Fruit fly (Drosophila melanogaster): ENCODE results near the gene CG15506.

Gene CG15506

DNA sequence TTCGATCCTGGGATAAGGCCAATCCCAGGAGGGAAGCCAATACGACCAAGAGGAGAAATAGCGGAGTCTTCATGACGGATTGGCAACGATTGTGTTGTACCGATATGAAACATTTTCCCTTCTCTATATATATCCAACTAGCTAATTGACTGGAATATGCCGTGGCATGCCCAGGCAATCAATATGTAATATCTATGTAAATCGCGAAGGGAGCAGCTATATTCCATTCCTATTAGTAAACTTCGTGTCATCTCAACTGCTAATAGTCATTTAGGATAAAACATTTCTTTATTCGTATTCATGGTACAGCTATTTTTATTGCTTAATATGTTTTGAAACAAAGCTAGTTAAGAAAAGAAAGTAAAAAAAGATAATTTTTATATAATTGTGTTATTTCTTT, 3.2 kb upstream of the CG15506 start, which contains the start of gene Dup99B:
Gene Dup99B (minus strand): TSS at position 101 of the 400 bp plus-strand sequence.
- TF ChIP-seq Pif1B (GFP tag; optimal IDR thresholded peaks at IDR 0.05) (no peak), Pif1A (GFP tag; optimal IDR thresholded peaks at IDR 0.05) (no peak), CG13204 (GFP tag; optimal IDR thresholded peaks at IDR 0.05) (no peak), CG8301 (tag; optimal IDR thresholded peaks at IDR 0.05) (no peak), CG12605 (GFP tag; IDR thresholded peaks at IDR 0.05) (no peak), CG10348 (GFP tag; IDR thresholded peaks at IDR 0.05) (no peak), D1 (tag; optimal IDR thresholded peaks at IDR 0.05) (no peak), Ets98B (GFP tag; IDR thresholded peaks at IDR 0.05) (no peak), Snoo (tag; optimal IDR thresholded peaks at IDR 0.05) (no peak), CG9948 (tag; optimal IDR thresholded peaks at IDR 0.05) (no peak), gl (tag; optimal IDR thresholded peaks at IDR 0.05) (no peak), fd96Ca (GFP tag; IDR thresholded peaks at IDR 0.05) (no peak), EcR (GFP tag; optimal IDR thresholded peaks at IDR 0.05) (no peak), rn (GFP tag; IDR thresholded peaks at IDR 0.05) (no peak), CG34367 (tag; optimal IDR thresholded peaks at IDR 0.05) (no peak), CG14655 (GFP tag; optimal IDR thresholded peaks at IDR 0.05) (no peak)

DNA sequence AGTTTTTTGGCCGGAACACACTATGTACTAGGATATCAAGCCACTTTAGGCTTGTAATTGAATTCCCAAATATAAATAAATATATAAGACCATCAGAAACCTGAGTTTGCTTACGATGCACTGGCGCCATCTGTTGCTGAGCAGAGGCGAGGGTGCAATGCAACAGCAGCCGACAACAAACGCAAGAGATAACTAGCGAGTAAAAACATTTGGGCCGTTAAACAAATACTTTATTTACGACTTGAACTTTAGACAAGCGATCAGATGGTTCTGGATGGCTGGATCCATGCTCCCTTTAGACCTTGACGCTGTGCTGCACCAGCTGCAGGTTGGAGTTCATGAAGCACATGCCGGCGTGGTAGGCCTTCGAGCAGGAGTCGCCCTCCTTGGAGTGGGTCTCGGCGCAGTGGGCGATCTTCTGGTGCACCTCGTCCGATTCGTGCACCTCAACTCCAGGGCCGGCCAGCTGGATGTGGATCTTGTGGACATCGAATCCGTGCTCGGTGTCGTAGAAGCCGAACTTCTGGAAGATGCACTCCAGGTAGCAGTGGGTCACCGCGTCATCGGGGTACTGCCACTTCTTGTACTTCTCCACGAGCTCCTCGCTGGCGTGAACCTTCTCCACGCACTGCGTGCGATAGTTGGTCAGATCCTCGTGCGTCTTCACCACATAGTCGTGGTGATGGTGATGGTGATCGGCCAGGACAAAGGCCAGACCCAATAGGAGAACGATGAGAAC, 2.3 kb upstream of the CG15506 start:
- TF ChIP-seq CG34367 (tag; optimal IDR thresholded peaks at IDR 0.05) (no peak), fd96Ca (GFP tag; IDR thresholded peaks at IDR 0.05) (no peak), CG8301 (tag; optimal IDR thresholded peaks at IDR 0.05) (no peak), CG4496 (GFP tag; IDR thresholded peaks at IDR 0.05) (no peak), Pif1A (GFP tag; optimal IDR thresholded peaks at IDR 0.05) (no peak), Ets98B (GFP tag; IDR thresholded peaks at IDR 0.05) (no peak), CG14655 (GFP tag; optimal IDR thresholded peaks at IDR 0.05) (no peak), Snoo (tag; optimal IDR thresholded peaks at IDR 0.05) (no peak), CG8159 (tag; optimal IDR thresholded peaks at IDR 0.05) (no peak), rn (GFP tag; IDR thresholded peaks at IDR 0.05) (no peak), D1 (tag; optimal IDR thresholded peaks at IDR 0.05) (no peak), CG17806 (tag; optimal IDR thresholded peaks at IDR 0.05) (no peak), CG10348 (GFP tag; IDR thresholded peaks at IDR 0.05) (no peak), Pif1B (GFP tag; optimal IDR thresholded peaks at IDR 0.05) (no peak), CG32121 (GFP tag; IDR thresholded peaks at IDR 0.05) (no peak), CG15710 (tag; optimal IDR thresholded peaks at IDR 0.05) (no peak), CG13204 (GFP tag; optimal IDR thresholded peaks at IDR 0.05) (no peak), EcR (GFP tag; optimal IDR thresholded peaks at IDR 0.05) (no peak), CG12605 (GFP tag; IDR thresholded peaks at IDR 0.05) (no peak)

DNA sequence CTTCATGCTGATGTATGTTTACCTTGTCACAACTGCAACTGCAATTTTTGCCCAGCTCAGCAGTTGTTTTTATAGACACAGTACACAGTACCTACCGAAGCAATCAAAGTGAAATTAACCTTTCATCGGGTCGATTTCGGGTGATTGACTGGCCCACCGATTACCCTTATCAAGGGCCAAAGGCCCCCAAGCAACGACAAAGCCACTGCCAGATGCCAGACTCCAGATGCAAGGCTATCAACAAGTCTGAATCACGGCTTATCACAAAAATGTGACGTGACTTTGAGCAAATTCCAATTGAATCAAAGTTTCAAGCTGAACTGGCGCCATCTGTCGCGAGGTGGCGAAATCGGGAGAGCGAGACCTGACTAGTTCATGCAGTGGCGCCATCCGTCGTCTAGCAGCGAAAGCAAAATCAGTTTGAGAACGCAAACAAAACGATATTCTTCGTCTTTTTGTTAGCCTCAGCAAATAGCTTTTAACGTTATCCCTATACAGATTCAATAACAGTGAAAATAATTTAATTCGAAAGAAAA, 1.6 kb upstream of the CG15506 start, which contains the start of gene Obp99b:
Gene Obp99b (minus strand): TSS at position 115 of the 536 bp plus-strand sequence.
- TF ChIP-seq Snoo (tag; optimal IDR thresholded peaks at IDR 0.05) (peak; percentile 63), fd96Ca (GFP tag; IDR thresholded peaks at IDR 0.05) (peak; percentile 75; the same call in 2 of the 3 replicates), CG8301 (tag; optimal IDR thresholded peaks at IDR 0.05) (peak; percentile 64), CG12605 (GFP tag; IDR thresholded peaks at IDR 0.05) (peak; percentile 53; the same call in 1 of the 2 replicates), CG4496 (GFP tag; IDR thresholded peaks at IDR 0.05) (peak; percentile 84), CG34367 (tag; optimal IDR thresholded peaks at IDR 0.05) (peak; percentile 71), Ets98B (GFP tag; IDR thresholded peaks at IDR 0.05) (peak; percentile 69; the same call in 1 of the 2 replicates), CG17806 (tag; optimal IDR thresholded peaks at IDR 0.05) (peak; percentile 42), CG14655 (GFP tag; optimal IDR thresholded peaks at IDR 0.05) (peak; percentile 78), Pif1B (GFP tag; optimal IDR thresholded peaks at IDR 0.05) (peak; percentile 24), CG10348 (GFP tag; IDR thresholded peaks at IDR 0.05) (no peak), CG13204 (GFP tag; optimal IDR thresholded peaks at IDR 0.05) (peak; percentile 58), rn (GFP tag; IDR thresholded peaks at IDR 0.05) (0 out of 2 replicates have a peak, but pooled peaks have one; percentile 11), CG8159 (tag; optimal IDR thresholded peaks at IDR 0.05) (peak; percentile 48), Pif1A (GFP tag; optimal IDR thresholded peaks at IDR 0.05) (peak; percentile 69), CG32121 (GFP tag; IDR thresholded peaks at IDR 0.05) (peak; percentile 63; the same call in 1 of the 2 replicates), CG9948 (tag; optimal IDR thresholded peaks at IDR 0.05) (peak; percentile 29), gl (tag; optimal IDR thresholded peaks at IDR 0.05) (peak; percentile 74), EcR (GFP tag; optimal IDR thresholded peaks at IDR 0.05) (peak; percentile 52), CG15710 (tag; optimal IDR thresholded peaks at IDR 0.05) (peak; percentile 36), D1 (tag; optimal IDR thresholded peaks at IDR 0.05) (no peak)

DNA sequence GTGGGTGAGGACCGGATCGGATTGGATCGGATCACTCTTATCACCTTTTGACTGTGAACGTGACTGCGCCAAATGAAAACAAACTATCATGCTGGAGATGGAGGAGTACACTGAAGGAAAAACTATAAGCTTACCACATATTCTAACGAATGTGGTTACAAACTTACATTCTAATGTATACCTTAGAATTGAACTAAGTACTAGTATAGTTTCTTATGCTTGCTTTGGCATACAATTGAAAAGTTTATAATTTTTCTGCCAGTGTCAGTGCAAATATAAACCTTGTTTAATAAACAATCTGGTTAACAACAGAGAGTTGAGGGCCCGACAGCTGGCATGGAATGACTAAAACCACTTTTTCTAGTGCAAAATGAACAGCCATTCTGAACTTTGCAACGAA, 944 bp upstream of the CG15506 start:
- no peak for TF ChIP-seq CG13204 (GFP tag; optimal IDR thresholded peaks at IDR 0.05)
- TF ChIP-seq CG14655 (GFP tag; optimal IDR thresholded peaks at IDR 0.05), result peak; percentile 25
- TF ChIP-seq CG12605 (GFP tag; IDR thresholded peaks at IDR 0.05), result peak; percentile 44; the same call in 1 of the 2 replicates
- TF ChIP-seq rn (GFP tag; IDR thresholded peaks at IDR 0.05), result no peak
- no peak for TF ChIP-seq Pif1B (GFP tag; optimal IDR thresholded peaks at IDR 0.05)
- TF ChIP-seq Snoo (tag; optimal IDR thresholded peaks at IDR 0.05), result no peak
- peak; percentile 13 for TF ChIP-seq CG17806 (tag; optimal IDR thresholded peaks at IDR 0.05)
- no peak for TF ChIP-seq fd96Ca (GFP tag; IDR thresholded peaks at IDR 0.05)
- TF ChIP-seq CG15710 (tag; optimal IDR thresholded peaks at IDR 0.05), result peak; percentile 7
- peak; percentile 76 for TF ChIP-seq CG4496 (GFP tag; IDR thresholded peaks at IDR 0.05)
- TF ChIP-seq CG10348 (GFP tag; IDR thresholded peaks at IDR 0.05), result 0 out of 2 replicates have a peak, but pooled peaks have one; percentile 15
- TF ChIP-seq CG8301 (tag; optimal IDR thresholded peaks at IDR 0.05), result peak; percentile 43
- TF ChIP-seq Ets98B (GFP tag; IDR thresholded peaks at IDR 0.05), result peak; percentile 54
- no peak for TF ChIP-seq CG9948 (tag; optimal IDR thresholded peaks at IDR 0.05)
- TF ChIP-seq EcR (GFP tag; optimal IDR thresholded peaks at IDR 0.05), result no peak
- peak; percentile 18 for TF ChIP-seq CG8159 (tag; optimal IDR thresholded peaks at IDR 0.05)
- TF ChIP-seq gl (tag; optimal IDR thresholded peaks at IDR 0.05), result no peak
- no peak for TF ChIP-seq CG34367 (tag; optimal IDR thresholded peaks at IDR 0.05)
- peak; percentile 8 for TF ChIP-seq Pif1A (GFP tag; optimal IDR thresholded peaks at IDR 0.05)
- TF ChIP-seq CG32121 (GFP tag; IDR thresholded peaks at IDR 0.05), result peak; percentile 45; the same call in 1 of the 2 replicates
- no peak for TF ChIP-seq D1 (tag; optimal IDR thresholded peaks at IDR 0.05)
